Fruit fly (Drosophila melanogaster) whole organism, embryonic: ENCODE results near the gene Pax.
A peak's percentile ranks its signal among the peaks of the same experiment; 100 is the strongest.

Source experiments
- BtbVII ChIP-seq: fragments of 200-800 bp; sonication (Bioruptor generic); optimal IDR thresholded peaks from 3 replicates; lab custom pipeline; 2017; ENCODE audit warnings: missing biosample characterization, mild to moderate bottlenecking, missing genetic modification characterization
- CG12155 ChIP-seq: fragments of 200-800 bp; sonication (Bioruptor generic); optimal IDR thresholded peaks from 3 replicates; lab custom pipeline; 2016; ENCODE audit warnings: missing biosample characterization, missing genetic modification characterization
- CG12236 ChIP-seq: fragments of 200-800 bp; sonication (Bioruptor generic); optimal IDR thresholded peaks from 2 replicates; lab custom pipeline; 2016; ENCODE audit warnings: missing biosample characterization, missing genetic modification characterization
- CG14050 ChIP-seq: fragments of 200-800 bp; sonication (Bioruptor generic); IDR thresholded peaks from 3 replicates; pipeline ENCODE4 v1.3.6; 2022; ENCODE audit warnings: missing biosample characterization, missing genetic modification characterization
- CG1602 ChIP-seq: fragments of 200-800 bp; sonication (Bioruptor generic); optimal IDR thresholded peaks from 3 replicates; lab custom pipeline; 2016; ENCODE audit warnings: missing biosample characterization, missing genetic modification characterization
- CG2116 ChIP-seq: fragments of 200-800 bp; sonication (Bioruptor generic); optimal IDR thresholded peaks from 3 replicates; lab custom pipeline; 2018; ENCODE audit warnings: missing biosample characterization, mild to moderate bottlenecking, missing genetic modification characterization
- CG2199 ChIP-seq: fragments of 200-800 bp; sonication (Bioruptor generic); IDR thresholded peaks from 3 replicates; pipeline ENCODE4 v1.3.6; 2022; ENCODE audit warnings: missing biosample characterization, missing genetic modification characterization
- CG2712 ChIP-seq: fragments of 200-800 bp; optimal IDR thresholded peaks from 3 replicates; lab custom pipeline; 2019; ENCODE audit warnings: missing biosample characterization, mild to moderate bottlenecking, missing genetic modification characterization, moderate library complexity
- CG2889 ChIP-seq: fragments of 200-800 bp; sonication (Bioruptor generic); IDR thresholded peaks from 3 replicates; pipeline ENCODE4 v1.3.6; 2022; ENCODE audit warnings: missing biosample characterization, missing genetic modification characterization
- CG30431 ChIP-seq: fragments of 200-800 bp; sonication (Bioruptor generic); optimal IDR thresholded peaks from 2 replicates; lab custom pipeline; 2017; ENCODE audit warnings: missing biosample characterization, missing genetic modification characterization
- CG3163 ChIP-seq: fragments of 200-800 bp; sonication (Bioruptor generic); optimal IDR thresholded peaks from 3 replicates; lab custom pipeline; 2016; ENCODE audit warnings: missing biosample characterization, missing genetic modification characterization
- CG3726 ChIP-seq: fragments of 200-800 bp; sonication (Bioruptor generic); IDR thresholded peaks from 3 replicates; pipeline ENCODE4, ENCODE4 v1.3.6; 2022; ENCODE audit warnings: missing biosample characterization, missing genetic modification characterization
- CG7786 ChIP-seq: fragments of 200-800 bp; sonication (Bioruptor generic); optimal IDR thresholded peaks from 2 replicates; lab custom pipeline; 2016; ENCODE audit warnings: missing biosample characterization, missing genetic modification characterization
- CG9215 ChIP-seq: fragments of 200-800 bp; sonication (Bioruptor generic); IDR thresholded peaks from 2 replicates; pipeline ENCODE4 v1.3.6; 2022; ENCODE audit warnings: missing biosample characterization, missing genetic modification characterization
- CG9437 ChIP-seq: fragments of 200-800 bp; sonication (Bioruptor generic); optimal IDR thresholded peaks from 2 replicates; lab custom pipeline; 2018; ENCODE audit warnings: missing biosample characterization, mild to moderate bottlenecking, missing genetic modification characterization
- CHES-1-like ChIP-seq: fragments of 200-800 bp; sonication (Bioruptor generic); optimal IDR thresholded peaks from 2 replicates; lab custom pipeline; 2016; ENCODE audit warnings: missing biosample characterization, missing genetic modification characterization
- Dek ChIP-seq: fragments of 200-800 bp; sonication (Bioruptor generic); optimal IDR thresholded peaks from 3 replicates; lab custom pipeline; 2019; ENCODE audit warnings: missing biosample characterization, mild to moderate bottlenecking, missing genetic modification characterization, moderate library complexity
- Dp ChIP-seq: fragments of 200-800 bp; sonication (Bioruptor generic); optimal IDR thresholded peaks from 2 replicates; lab custom pipeline; 2018; ENCODE audit warnings: missing biosample characterization, mild to moderate bottlenecking, missing genetic modification characterization, moderate library complexity
- Kr ChIP-seq: fragments of 200-800 bp; sonication (Bioruptor generic); optimal IDR thresholded peaks from 2 replicates; lab custom pipeline; 2017; ENCODE audit warnings: missing biosample characterization, mild to moderate bottlenecking, missing genetic modification characterization
- Lhr ChIP-seq: fragments of 200-800 bp; sonication (Bioruptor generic); optimal IDR thresholded peaks from 3 replicates; lab custom pipeline; 2017; ENCODE audit warnings: mild to moderate bottlenecking, missing biosample characterization, missing genetic modification reagents, missing genetic modification characterization
- Lpt ChIP-seq: fragments of >200 bp; optimal IDR thresholded peaks from 2 replicates; lab custom pipeline; 2018; ENCODE audit warnings: missing biosample characterization, missing genetic modification characterization
- Mad ChIP-seq: fragments of 200-800 bp; sonication (Bioruptor generic); optimal IDR thresholded peaks from 2 replicates; lab custom pipeline; 2016; ENCODE audit warnings: missing biosample characterization, missing genetic modification characterization
- NFAT ChIP-seq: fragments of 200-800 bp; sonication (Bioruptor generic); IDR thresholded peaks from 2 replicates; pipeline ENCODE4 v1.3.6; 2022; ENCODE audit warnings: missing biosample characterization, missing genetic modification characterization
- Trl ChIP-seq, 3 experiments: fragments of >200 bp in 2 of 3; fragments of 200-800 bp in 1 of 3; sonication (Bioruptor generic) in 1 of 3; optimal IDR thresholded peaks; 2 replicates in 1 of 3; 3 replicates in 2 of 3; lab custom pipeline; 2016 to 2017; ENCODE audit warnings: missing biosample characterization in 1 of 3, missing genetic modification characterization in 1 of 3
- Usf ChIP-seq: fragments of 200-800 bp; sonication (Bioruptor generic); optimal IDR thresholded peaks from 2 replicates; lab custom pipeline; 2017; ENCODE audit warnings: missing genotype, missing biosample characterization, missing genetic modification characterization
- Xbp1 ChIP-seq: fragments of 200-800 bp; sonication (Bioruptor generic); optimal IDR thresholded peaks from 3 replicates; lab custom pipeline; 2016; ENCODE audit warnings: missing biosample characterization, mild to moderate bottlenecking, missing genetic modification characterization
- cas ChIP-seq: fragments of 200-800 bp; sonication (Bioruptor generic); IDR thresholded peaks from 2 replicates; pipeline ENCODE4 v1.3.6; 2022; ENCODE audit warnings: missing biosample characterization, missing genetic modification characterization
- chinmo ChIP-seq: fragments of 200-800 bp; sonication (Bioruptor generic); IDR thresholded peaks from 4 replicates; pipeline ENCODE4 v1.3.6; 2022; ENCODE audit warnings: missing biosample characterization, missing genetic modification characterization; ENCODE audit not compliant: partially characterized antibody
- chn ChIP-seq: fragments of 200-800 bp; sonication (Bioruptor generic); optimal IDR thresholded peaks from 2 replicates; lab custom pipeline; 2016; ENCODE audit warnings: missing biosample characterization, missing genetic modification characterization
- corto ChIP-seq: fragments of 200-800 bp; sonication (Bioruptor generic); optimal IDR thresholded peaks from 2 replicates; lab custom pipeline; 2016; ENCODE audit warnings: missing biosample characterization, mild to moderate bottlenecking, missing genetic modification characterization, moderate library complexity
- exex ChIP-seq: fragments of 200-800 bp; sonication (Bioruptor generic); optimal IDR thresholded peaks from 4 replicates; lab custom pipeline; 2018; ENCODE audit warnings: missing biosample characterization, mild to moderate bottlenecking, missing genetic modification characterization, moderate library complexity
- fd96Cb ChIP-seq: fragments of 200-800 bp; sonication (Bioruptor generic); optimal IDR thresholded peaks from 2 replicates; lab custom pipeline; 2018; ENCODE audit warnings: missing biosample characterization, mild to moderate bottlenecking, missing genetic modification characterization, moderate library complexity
- ftz-f1 ChIP-seq: fragments of 200-800 bp; sonication (Bioruptor generic); optimal IDR thresholded peaks from 2 replicates; lab custom pipeline; 2016; ENCODE audit warnings: missing biosample characterization, missing genetic modification characterization
- grn ChIP-seq: fragments of 200-800 bp; sonication (Bioruptor generic); optimal IDR thresholded peaks from 3 replicates; lab custom pipeline; 2017; ENCODE audit warnings: missing biosample characterization, missing genetic modification characterization
- ham ChIP-seq: fragments of 200-800 bp; sonication (Bioruptor generic); IDR thresholded peaks from 2 replicates; pipeline ENCODE4 v1.3.6; 2022; ENCODE audit warnings: missing biosample characterization, missing genetic modification characterization
- klu ChIP-seq: fragments of 200-800 bp; sonication (Bioruptor generic); IDR thresholded peaks from 2 replicates; pipeline ENCODE4 v1.3.6; 2022; ENCODE audit warnings: missing biosample characterization, missing genetic modification characterization
- pan ChIP-seq, 4 experiments: fragments of >200 bp in 3 of 4; fragments of 200-800 bp in 1 of 4; sonication (Bioruptor generic) in 1 of 4; optimal IDR thresholded peaks in 3 of 4; IDR thresholded peaks in 1 of 4; 2 replicates each; pipeline versions ENCODE4 v1.3.6 to Lab custom; 2017 to 2022; ENCODE audit warnings: missing biosample characterization in 2 of 4, missing genetic modification characterization in 2 of 4, mixed read lengths in 1 of 4
- phol ChIP-seq: fragments of 200-800 bp; sonication (Bioruptor generic); optimal IDR thresholded peaks from 3 replicates; lab custom pipeline; 2018; ENCODE audit warnings: missing biosample characterization, mild to moderate bottlenecking, missing genetic modification characterization, moderate library complexity
- ranshi ChIP-seq: fragments of 200-800 bp; sonication (Bioruptor generic); IDR thresholded peaks from 2 replicates; pipeline ENCODE4 v1.3.6; 2022; ENCODE audit warnings: missing biosample characterization, missing genetic modification characterization
- sr ChIP-seq: fragments of 200-800 bp; sonication (Bioruptor generic); IDR thresholded peaks from 3 replicates; pipeline ENCODE4 v1.3.6; 2022; ENCODE audit warnings: missing biosample characterization, missing genetic modification characterization
- stwl ChIP-seq: fragments of 200-800 bp; sonication (Bioruptor generic); optimal IDR thresholded peaks from 3 replicates; lab custom pipeline; 2018; ENCODE audit warnings: missing biosample characterization, mild to moderate bottlenecking, missing genetic modification characterization, moderate library complexity
- ttk ChIP-seq: fragments of 200-800 bp; sonication (Bioruptor generic); IDR thresholded peaks from 2 replicates; pipeline ENCODE4 v2.1.2; 2022; ENCODE audit warnings: missing biosample characterization, missing genetic modification characterization
- unc-4 ChIP-seq: fragments of 200-800 bp; sonication (Bioruptor generic); IDR thresholded peaks from 2 replicates; pipeline ENCODE4 v1.3.6; 2022; ENCODE audit warnings: missing biosample characterization, missing genetic modification characterization; ENCODE audit not compliant: partially characterized antibody
- z ChIP-seq: fragments of 200-800 bp; sonication (Bioruptor generic); IDR thresholded peaks from 3 replicates; pipeline ENCODE4 v1.3.6; 2022; ENCODE audit warnings: missing biosample characterization, missing genetic modification characterization
- zfh2 ChIP-seq: fragments of 200-800 bp; sonication (Bioruptor generic); optimal IDR thresholded peaks from 2 replicates; lab custom pipeline; 2016; ENCODE audit warnings: missing biosample characterization, missing genetic modification characterization

The Pax gene

dm6 chr2L:19453381-19453780 lies 27.0 kb upstream of the Pax start, which contains the start of gene Top2 (continued):
- TF ChIP-seq CG2889 (no peak), ftz-f1 (peak; percentile 65), Dek (tag; lab: Kevin White, UChicago) (peak; percentile 54), CG3726 (GFP tag; lab: Robert Waterston, UW) (no peak), unc-4 (GFP tag; lab: Robert Waterston, UW) (peak; percentile 83), cas (GFP tag; lab: Robert Waterston, UW) (no peak), corto (no peak), CG2199 (peak; percentile 79; the same call in 2 of the 3 replicates), CG30431 (GFP tag; lab: Kevin White, UChicago) (no peak), NFAT (peak; percentile 55; the same call in 1 of the 2 replicates), Trl (optimal IDR thresholded peaks at IDR 0.05; lab: Kevin White, UChicago) (no peak), Trl (GFP tag; optimal IDR thresholded peaks at IDR 0.05; lab: Kevin White, UChicago) (peak; percentile 6), ham (GFP tag; lab: Robert Waterston, UW) (no peak), Dp (GFP tag; lab: Kevin White, UChicago) (peak; percentile 68), CG12155 (GFP tag; lab: Kevin White, UChicago) (peak; percentile 34), sr (GFP tag; lab: Robert Waterston, UW) (no peak), CG3163 (no peak), chn (GFP tag; lab: Kevin White, UChicago) (peak; percentile 25), exex (tag; lab: Kevin White, UChicago) (no peak), zfh2 (GFP tag; lab: Kevin White, UChicago) (peak; percentile 68), chinmo (peak; percentile 72; the same call in 2 of the 4 replicates), Kr (no peak), pan (optimal IDR thresholded peaks at IDR 0.05; lab: Kevin White, UChicago) (no peak), pan (GFP tag; optimal IDR thresholded peaks at IDR 0.05 in 1 of 2, IDR thresholded peaks at IDR 0.05 in 1 of 2) (no peak), CG7786 (GFP tag; lab: Kevin White, UChicago) (peak; percentile 21), CG2116 (peak; percentile 97), CG1602 (GFP tag; lab: Kevin White, UChicago) (no peak), CHES-1-like (peak; percentile 67), ranshi (GFP tag; lab: Robert Waterston, UW) (no peak; the same call in 1 of the 2 replicates), grn (no peak), Usf (GFP tag; lab: Kevin White, UChicago) (peak; percentile 81), Lhr (GFP tag; lab: Kevin White, UChicago) (peak; percentile 94), ttk (GFP tag; lab: Robert Waterston, UW) (no peak), CG14050 (GFP tag; lab: Robert Waterston, UW) (no peak), CG12236 (GFP tag; lab: Kevin White, UChicago) (no peak), CG9215 (GFP tag; lab: Robert Waterston, UW) (peak; percentile 46; the same call in 1 of the 2 replicates), CG2712 (tag; lab: Kevin White, UChicago) (peak; percentile 89), klu (GFP tag; lab: Robert Waterston, UW) (no peak; the same call in 1 of the 2 replicates), Mad (GFP tag; lab: Kevin White, UChicago) (peak; percentile 58), Xbp1 (GFP tag; lab: Kevin White, UChicago) (peak; percentile 51), Lpt (GFP tag; lab: Kevin White, UChicago) (no peak), fd96Cb (tag; lab: Kevin White, UChicago) (no peak), z (GFP tag; lab: Robert Waterston, UW) (no peak), stwl (peak; percentile 89), CG9437 (GFP tag; lab: Kevin White, UChicago) (peak; percentile 5), phol (tag; lab: Kevin White, UChicago) (peak; percentile 36), BtbVII (no peak)
